Worm (Caenorhabditis elegans) whole organism, L4/young adult: Measurements from ENCODE around the gene C31H1.1.

Source experiments
- W03F9.2 ChIP-seq: fragments of 150-350 bp; optimal IDR thresholded peaks from 2 replicates; lab custom pipeline; 2014; ENCODE audit warnings: missing biosample characterization, missing genetic modification characterization
- dao-5 ChIP-seq: sonication (generic microtip); optimal IDR thresholded peaks from 2 replicates; lab custom pipeline; 2016; ENCODE audit warnings: missing genotype, missing genetic modification characterization, moderate library complexity, missing compliant biosample characterization
- him-1 ChIP-seq: sonication (generic microtip); optimal IDR thresholded peaks from 2 replicates; lab custom pipeline; 2016; ENCODE audit warnings: missing genotype, missing genetic modification reagents, missing genetic modification characterization, missing compliant biosample characterization

Gene C31H1.1

DNA sequence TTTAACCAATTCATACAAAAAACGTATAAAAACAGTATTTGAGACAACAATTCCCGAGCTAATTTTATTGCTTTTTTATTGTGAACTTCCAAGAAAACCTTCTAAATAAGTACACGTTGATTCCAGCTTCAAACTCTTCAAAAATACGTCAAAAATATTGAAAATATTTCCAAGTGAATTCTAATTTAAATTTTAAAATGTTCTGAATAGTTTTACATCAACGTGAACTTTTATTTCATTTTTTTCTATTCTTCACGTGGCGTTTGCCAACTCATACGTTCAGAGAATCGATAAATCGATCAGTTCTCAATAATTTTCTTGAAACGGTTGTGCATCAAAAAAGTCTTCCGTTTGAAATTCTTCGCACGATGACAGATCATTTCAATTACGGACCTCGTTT, at the start of gene C31H1.1:
Gene C31H1.1 (plus strand): TSS at position 301 of the 400 bp plus-strand sequence.
- TF ChIP-seq him-1 (tag; lab: Kevin White, UChicago): no peak
- no peak for TF ChIP-seq W03F9.2 (tag; lab: Kevin White, UChicago)
- no peak for TF ChIP-seq dao-5

- TF ChIP-seq him-1 (tag; lab: Kevin White, UChicago): no peak
- TF ChIP-seq dao-5: no peak
- TF ChIP-seq W03F9.2 (tag; lab: Kevin White, UChicago): no peak
Measured at ce11 chrIV:5749874-5750273, 47.4 kb upstream of the C31H1.1 start.

DNA sequence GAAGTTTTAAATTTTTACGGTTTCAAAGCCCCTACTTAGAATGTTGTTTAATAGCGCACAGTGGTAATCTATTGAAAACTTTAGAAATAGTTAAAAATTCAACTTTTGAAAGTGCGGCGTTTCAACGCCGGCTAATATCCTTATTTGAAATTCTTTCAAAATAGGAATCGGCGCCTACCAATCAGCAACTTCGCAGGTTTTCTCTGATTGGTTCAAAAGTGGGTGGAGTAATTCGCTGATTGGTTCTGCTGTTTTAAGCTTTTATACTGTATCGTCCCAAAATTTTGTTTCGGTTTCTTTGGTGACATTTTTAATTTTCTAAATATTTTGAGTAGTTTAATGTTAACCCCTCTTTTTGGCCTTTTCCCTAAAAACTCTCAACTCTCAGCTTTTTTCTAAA, 45.3 kb upstream of the C31H1.1 start:
- TF ChIP-seq dao-5 (no peak), W03F9.2 (tag; lab: Kevin White, UChicago) (no peak), him-1 (tag; lab: Kevin White, UChicago) (no peak)

- no peak for TF ChIP-seq dao-5
- TF ChIP-seq W03F9.2 (tag; lab: Kevin White, UChicago): no peak
- TF ChIP-seq him-1 (tag; lab: Kevin White, UChicago): no peak
Measured at ce11 chrIV:5752704-5753103, 44.5 kb upstream of the C31H1.1 start.

- TF ChIP-seq W03F9.2 (tag; lab: Kevin White, UChicago) (no peak), dao-5 (no peak), him-1 (tag; lab: Kevin White, UChicago) (no peak)
Measured at ce11 chrIV:5753253-5753652, 44.0 kb upstream of the C31H1.1 start.

- TF ChIP-seq dao-5: no peak
- no peak for TF ChIP-seq him-1 (tag; lab: Kevin White, UChicago)
- no peak for TF ChIP-seq W03F9.2 (tag; lab: Kevin White, UChicago)
Measured at ce11 chrIV:5753954-5754543, 43.2 kb upstream of the C31H1.1 start.

DNA sequence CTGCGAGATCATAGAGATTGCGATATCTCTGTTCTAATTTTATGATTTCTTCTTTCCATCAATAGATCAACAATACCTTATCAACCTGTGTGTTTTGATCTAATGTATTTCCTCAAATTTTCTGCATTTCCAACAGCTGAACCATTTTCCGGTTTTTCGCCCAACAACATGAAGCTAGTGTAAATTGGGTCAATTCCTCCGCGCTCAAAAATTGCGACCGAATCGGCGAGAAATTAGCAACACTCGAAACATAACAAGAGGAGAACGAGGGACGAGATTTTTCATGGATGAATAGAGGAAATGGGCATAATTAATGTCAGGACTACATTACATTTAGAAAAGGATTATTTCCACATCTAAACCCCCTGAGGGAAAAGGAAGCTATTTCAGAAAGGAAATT, 42.4 kb upstream of the C31H1.1 start:
- TF ChIP-seq dao-5 (no peak), him-1 (tag; lab: Kevin White, UChicago) (no peak), W03F9.2 (tag; lab: Kevin White, UChicago) (no peak)

- TF ChIP-seq him-1 (tag; lab: Kevin White, UChicago) (no peak), dao-5 (no peak), W03F9.2 (tag; lab: Kevin White, UChicago) (no peak)
Measured at ce11 chrIV:5755922-5756321, 41.3 kb upstream of the C31H1.1 start.

- no peak for TF ChIP-seq him-1 (tag; lab: Kevin White, UChicago)
- TF ChIP-seq W03F9.2 (tag; lab: Kevin White, UChicago): no peak
- no peak for TF ChIP-seq dao-5
Measured at ce11 chrIV:5757762-5758161, 39.5 kb upstream of the C31H1.1 start, which contains the start of gene nhr-46. Gene nhr-46, minus strand, starts transcription at chrIV:5757862.

DNA sequence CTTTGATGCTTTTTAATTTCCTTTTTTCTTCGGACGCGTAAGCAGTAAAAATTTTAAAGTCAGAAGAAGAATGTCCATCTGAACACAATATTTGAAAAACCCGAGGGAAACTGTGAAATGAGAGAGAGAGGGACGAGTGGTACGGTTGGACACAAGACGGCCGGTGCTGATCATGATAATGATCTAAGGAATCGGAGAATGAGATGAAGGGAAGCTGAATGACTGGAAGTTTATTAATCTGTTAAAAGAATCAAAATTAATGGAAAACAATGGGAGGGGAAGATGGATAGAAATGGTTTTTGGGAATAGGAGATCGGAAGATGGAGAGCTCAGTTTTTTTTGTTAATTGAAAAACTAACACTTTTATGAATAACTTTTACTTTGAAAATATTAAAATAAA, 38.6 kb upstream of the C31H1.1 start:
- TF ChIP-seq dao-5 (no peak), W03F9.2 (tag; lab: Kevin White, UChicago) (no peak), him-1 (tag; lab: Kevin White, UChicago) (no peak)

- TF ChIP-seq him-1 (tag; lab: Kevin White, UChicago) (no peak), dao-5 (no peak), W03F9.2 (tag; lab: Kevin White, UChicago) (no peak)
Measured at ce11 chrIV:5760656-5761055, 36.6 kb upstream of the C31H1.1 start.

DNA sequence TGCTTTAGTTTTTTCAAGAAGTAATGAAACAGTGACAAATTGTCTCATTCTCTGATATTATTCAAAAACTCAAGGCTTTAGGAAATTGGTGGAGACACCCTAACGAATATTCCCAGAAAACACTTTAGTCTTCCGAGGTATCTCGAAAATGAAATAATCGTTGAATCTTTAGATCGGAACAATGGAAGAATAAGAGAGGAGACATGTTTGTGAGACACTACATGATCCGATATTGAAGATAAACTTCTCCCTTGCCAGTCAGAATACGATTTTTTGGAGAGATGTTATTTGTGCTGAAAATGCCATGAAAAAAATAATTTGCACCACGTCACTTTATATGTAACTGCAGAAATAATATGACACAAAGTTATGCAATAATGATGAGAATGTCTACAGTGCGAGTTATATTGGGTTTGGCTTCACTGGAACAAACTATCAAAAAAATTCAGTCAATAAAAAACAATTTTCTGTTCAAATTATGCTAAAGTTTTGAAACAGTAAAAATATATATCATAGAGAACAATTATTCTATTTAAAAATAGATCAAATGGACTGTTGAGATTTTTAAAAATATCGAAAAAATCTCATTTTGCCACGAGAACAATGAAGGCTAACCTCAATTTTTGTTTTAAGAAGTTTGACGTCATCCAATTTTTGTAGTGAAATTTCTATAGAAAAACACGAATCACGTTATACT, 35.9 kb upstream of the C31H1.1 start:
- no peak for TF ChIP-seq dao-5
- no peak for TF ChIP-seq W03F9.2 (tag; lab: Kevin White, UChicago)
- TF ChIP-seq him-1 (tag; lab: Kevin White, UChicago): no peak

- TF ChIP-seq him-1 (tag; lab: Kevin White, UChicago) (no peak), W03F9.2 (tag; lab: Kevin White, UChicago) (no peak), dao-5 (no peak)
Measured at ce11 chrIV:5762770-5763169, 34.5 kb upstream of the C31H1.1 start.

DNA sequence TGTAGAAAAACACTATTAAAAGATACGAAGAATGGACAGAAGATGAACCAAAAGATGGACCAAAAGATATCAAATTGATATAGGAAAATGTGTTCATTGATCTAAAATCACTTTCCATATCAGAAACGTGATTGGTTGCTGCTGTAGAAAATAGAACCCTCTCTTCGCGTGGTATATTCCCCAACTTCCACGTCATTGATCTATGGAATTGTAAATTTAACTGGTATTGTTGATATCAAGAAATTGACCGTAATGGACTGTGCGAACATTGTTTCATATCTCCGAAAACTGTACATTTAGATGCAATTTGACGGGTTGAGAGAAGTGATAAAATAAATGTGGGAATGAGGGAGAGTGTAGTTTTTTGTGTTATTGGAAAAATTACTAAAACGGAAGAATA, 32.9 kb upstream of the C31H1.1 start:
- TF ChIP-seq him-1 (tag; lab: Kevin White, UChicago) (no peak), W03F9.2 (tag; lab: Kevin White, UChicago) (no peak), dao-5 (no peak)

ce11 chrIV:5765652-5766051, 31.6 kb upstream of the C31H1.1 start:
- TF ChIP-seq dao-5: no peak
- no peak for TF ChIP-seq W03F9.2 (tag; lab: Kevin White, UChicago)
- no peak for TF ChIP-seq him-1 (tag; lab: Kevin White, UChicago)
